Worm (Caenorhabditis elegans) whole organism, L4/young adult: ENCODE measurements around the gene F57G8.7.

Experiments used
- dao-5 ChIP-seq: sonication (generic microtip); optimal IDR thresholded peaks from 2 replicates; lab custom pipeline; 2016; ENCODE audit warnings: missing genotype, missing genetic modification characterization, moderate library complexity, missing compliant biosample characterization
- him-1 ChIP-seq: sonication (generic microtip); optimal IDR thresholded peaks from 2 replicates; lab custom pipeline; 2016; ENCODE audit warnings: missing genotype, missing genetic modification reagents, missing genetic modification characterization, missing compliant biosample characterization

DNA sequence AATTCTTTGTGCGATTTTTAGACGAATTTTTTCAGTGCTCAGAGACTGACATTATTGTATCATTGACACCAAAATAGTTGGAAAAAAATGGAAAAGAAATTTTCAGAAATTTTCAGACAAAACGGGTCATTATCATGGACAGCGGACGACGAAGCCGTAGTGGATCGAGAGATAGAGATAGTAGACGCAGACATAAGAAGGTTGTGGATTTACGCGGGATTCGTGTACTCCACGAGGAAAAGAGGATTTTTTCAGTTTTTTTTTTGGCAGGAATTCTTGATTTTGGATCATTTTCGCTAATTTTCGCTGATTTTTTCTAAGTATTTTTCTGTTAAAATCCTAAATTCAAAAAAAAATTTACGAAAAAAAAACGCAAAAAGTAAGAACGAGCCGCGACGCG lies 38.6 kb downstream of the F57G8.7 start, which contains the start of gene W08G11.3:
- no peak for TF ChIP-seq dao-5 (tag; lab: Kevin White, UChicago)
- TF ChIP-seq him-1 (tag; lab: Kevin White, UChicago): no peak
